Worm (Caenorhabditis elegans): ENCODE measurements around the gene T13C5.3.

DNA sequence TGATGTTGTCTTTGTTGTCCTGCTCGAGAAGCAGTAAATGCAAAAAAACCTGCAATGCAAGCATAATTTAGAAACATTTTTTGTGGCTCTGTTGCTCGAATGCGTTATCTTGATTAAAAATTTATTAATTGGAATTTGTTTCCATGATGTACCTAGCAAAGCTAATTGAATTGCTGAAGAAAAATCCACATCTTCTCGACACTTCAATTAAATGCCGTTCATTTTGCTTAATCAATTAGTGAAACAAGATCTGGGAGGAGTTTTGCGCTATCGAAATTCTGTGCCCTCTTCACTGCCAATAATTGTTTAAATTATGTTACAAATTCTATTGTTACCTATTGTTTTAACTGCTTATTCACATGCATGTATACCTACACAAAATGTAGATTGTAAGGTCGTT, 2.5 kb upstream of the T13C5.3 start, which contains the start of gene T25B2.3:
- TF ChIP-seq R02D3.7 (tag; optimal IDR thresholded peaks at IDR 0.05) (no peak), nhr-25 (tag; optimal IDR thresholded peaks at IDR 0.05; ENCODE audit: borderline replicate concordance, insufficient read depth) (no peak), mep-1 (tag; optimal IDR thresholded peaks at IDR 0.05) (no peak), ceh-62 (tag; optimal IDR thresholded peaks at IDR 0.05) (no peak), lsy-2 (tag; optimal IDR thresholded peaks at IDR 0.05) (no peak)

All from whole organism, L4 larva.